Worm (Caenorhabditis elegans) whole organism, young adult: ENCODE data around the gene acr-2.
A peak's percentile ranks its signal among the peaks of the same experiment; 100 is the strongest.

Source experiments
- B0019.2 ChIP-seq: fragments of 200-800 bp; sonication (Bioruptor generic); conservative IDR thresholded peaks from 2 replicates; pipeline ENCODE4 v1.3.6; 2022; ENCODE audit warnings: missing genetic modification reagents, missing genetic modification characterization, missing compliant biosample characterization
- B0336.3 ChIP-seq: fragments of 200-800 bp; sonication (Bioruptor generic); IDR thresholded peaks from 2 replicates; pipeline ENCODE4 v1.3.6; 2022; ENCODE audit warnings: missing genetic modification characterization, missing compliant biosample characterization
- C06A6.2 ChIP-seq: fragments of 200-800 bp; sonication (Bioruptor generic); conservative IDR thresholded peaks from 2 replicates; pipeline ENCODE4 v1.3.6; 2022; ENCODE audit warnings: missing genetic modification characterization, missing compliant biosample characterization
- C17E4.6 ChIP-seq: fragments of 200-800 bp; sonication (Bioruptor generic); IDR thresholded peaks from 2 replicates; pipeline ENCODE4 v1.3.6; 2022; ENCODE audit warnings: missing genetic modification reagents, missing genetic modification characterization, missing compliant biosample characterization
- D2030.7 ChIP-seq: fragments of 200-800 bp; sonication (Bioruptor generic); IDR thresholded peaks from 2 replicates; pipeline ENCODE4 v1.3.6; 2022; ENCODE audit warnings: missing genetic modification reagents, missing genetic modification characterization, missing compliant biosample characterization
- F39B2.1 ChIP-seq: fragments of 200-800 bp; sonication (Bioruptor generic); IDR thresholded peaks from 2 replicates; pipeline ENCODE4 v1.3.6; 2022; ENCODE audit warnings: missing genetic modification reagents, missing genetic modification characterization, missing compliant biosample characterization
- F57A8.1 ChIP-seq: fragments of 200-800 bp; sonication (Bioruptor generic); optimal IDR thresholded peaks from 2 replicates; lab custom pipeline; 2018; ENCODE audit warnings: mild to moderate bottlenecking, missing genetic modification characterization, moderate library complexity, missing compliant biosample characterization
- K11D2.4 ChIP-seq: fragments of 200-800 bp; sonication (Bioruptor generic); IDR thresholded peaks from 2 replicates; pipeline ENCODE4 v1.3.6; 2022; ENCODE audit warnings: missing genetic modification reagents, missing genetic modification characterization, missing compliant biosample characterization
- Y53F4B.3 ChIP-seq: fragments of 200-800 bp; sonication (Bioruptor generic); IDR thresholded peaks from 2 replicates; pipeline ENCODE4 v1.3.6; 2022; ENCODE audit warnings: missing genetic modification reagents, missing genetic modification characterization, missing compliant biosample characterization
- Y56A3A.18 ChIP-seq: fragments of 200-800 bp; sonication (Bioruptor generic); IDR thresholded peaks from 2 replicates; pipeline ENCODE4 v1.3.6; 2022; ENCODE audit warnings: missing genetic modification reagents, missing genetic modification characterization, missing compliant biosample characterization
- Y79H2A.3 ChIP-seq: fragments of 200-800 bp; sonication (Bioruptor generic); conservative IDR thresholded peaks from 2 replicates; pipeline ENCODE4 v1.3.6; 2022; ENCODE audit warnings: missing genetic modification reagents, missing genetic modification characterization, missing compliant biosample characterization
- Y95B8A.8 ChIP-seq: fragments of 200-800 bp; sonication (Bioruptor generic); IDR thresholded peaks from 2 replicates; pipeline ENCODE4 v1.3.6; 2022; ENCODE audit warnings: missing genetic modification reagents, missing genetic modification characterization, missing compliant biosample characterization
- ZK185.1 ChIP-seq: sonication (generic microtip); optimal IDR thresholded peaks from 2 replicates; lab custom pipeline; 2016; ENCODE audit warnings: mild to moderate bottlenecking, missing genetic modification characterization, missing compliant biosample characterization; ENCODE audit not compliant: poor library complexity, severe bottlenecking
- ama-1 ChIP-seq, 3 experiments: fragments of 150-350 bp in 1 of 3; sonication (generic microtip) in 2 of 3; optimal IDR thresholded peaks; 2 replicates each; lab custom pipeline; 2014 to 2018; ENCODE audit warnings: missing biosample characterization in 2 of 3, missing genetic modification characterization in 2 of 3, missing genetic modification reagents in 2 of 3
- atf-7 ChIP-seq: sonication (generic microtip); optimal IDR thresholded peaks from 2 replicates; lab custom pipeline; 2017; ENCODE audit warnings: mild to moderate bottlenecking, missing genetic modification characterization, missing compliant biosample characterization
- attf-5 ChIP-seq: fragments of 200-800 bp; sonication (Bioruptor generic); optimal IDR thresholded peaks from 2 replicates; lab custom pipeline; 2018; ENCODE audit warnings: mild to moderate bottlenecking, missing genetic modification characterization, missing compliant biosample characterization
- bed-1 ChIP-seq: fragments of 200-800 bp; sonication (Bioruptor generic); IDR thresholded peaks from 2 replicates; pipeline ENCODE4 v1.3.6; 2022; ENCODE audit warnings: missing genetic modification reagents, missing genetic modification characterization, missing compliant biosample characterization
- cebp-1 ChIP-seq, 2 experiments: fragments of 200-800 bp in 1 of 2; sonication (Bioruptor generic) in 1 of 2; sonication (generic microtip) in 1 of 2; IDR thresholded peaks in 1 of 2; optimal IDR thresholded peaks in 1 of 2; 2 replicates each; pipeline versions ENCODE4 v1.3.6 to Lab custom; 2017 to 2022; ENCODE audit warnings: missing compliant biosample characterization in 2 of 2, missing genetic modification characterization in 2 of 2, mild to moderate bottlenecking in 1 of 2, missing genetic modification reagents in 1 of 2, moderate library complexity in 1 of 2
- cebp-2 ChIP-seq: fragments of 200-800 bp; sonication (Bioruptor generic); IDR thresholded peaks from 2 replicates; pipeline ENCODE4 v1.3.6; 2022; ENCODE audit warnings: missing genetic modification characterization, missing compliant biosample characterization
- ceh-40 ChIP-seq: fragments of 200-800 bp; sonication (Bioruptor generic); IDR thresholded peaks from 2 replicates; pipeline ENCODE4 v1.3.6; 2022; ENCODE audit warnings: missing genetic modification characterization, missing compliant biosample characterization
- ceh-79 ChIP-seq: sonication (generic microtip); optimal IDR thresholded peaks from 2 replicates; lab custom pipeline; 2017; ENCODE audit warnings: mild to moderate bottlenecking, missing genetic modification characterization, missing compliant biosample characterization
- ceh-91 ChIP-seq: fragments of 200-800 bp; sonication (Bioruptor generic); IDR thresholded peaks from 2 replicates; pipeline ENCODE4 v1.3.6; 2022; ENCODE audit warnings: missing genetic modification reagents, missing genetic modification characterization, missing compliant biosample characterization
- dox-1 ChIP-seq: fragments of 200-800 bp; sonication (Bioruptor generic); IDR thresholded peaks from 2 replicates; pipeline ENCODE4 v1.3.6; 2022; ENCODE audit warnings: missing genetic modification reagents, missing genetic modification characterization, missing compliant biosample characterization
- dpff-1 ChIP-seq: sonication (generic microtip); optimal IDR thresholded peaks from 2 replicates; lab custom pipeline; 2017; ENCODE audit warnings: mild to moderate bottlenecking, missing genetic modification characterization, missing compliant biosample characterization
- egl-44 ChIP-seq: fragments of 200-800 bp; sonication (Bioruptor generic); IDR thresholded peaks from 2 replicates; pipeline ENCODE4 v1.3.6; 2022; ENCODE audit warnings: missing genetic modification reagents, missing genetic modification characterization, missing compliant biosample characterization
- egrh-3 ChIP-seq: fragments of 200-800 bp; sonication (Bioruptor generic); IDR thresholded peaks from 2 replicates; pipeline ENCODE4 v1.3.6; 2022; ENCODE audit warnings: missing genetic modification reagents, missing genetic modification characterization, missing compliant biosample characterization
- ekl-4 ChIP-seq: fragments of 200-800 bp; sonication (Bioruptor generic); IDR thresholded peaks from 2 replicates; pipeline ENCODE4 v1.3.6; 2022; ENCODE audit warnings: missing genetic modification reagents, missing genetic modification characterization, missing compliant biosample characterization
- fkh-3 ChIP-seq: sonication (generic microtip); optimal IDR thresholded peaks from 2 replicates; lab custom pipeline; 2016; ENCODE audit warnings: mild to moderate bottlenecking, missing genetic modification characterization, missing compliant biosample characterization
- hlh-12 ChIP-seq: sonication (generic microtip); optimal IDR thresholded peaks from 2 replicates; lab custom pipeline; 2016; ENCODE audit warnings: missing genetic modification characterization, missing compliant biosample characterization
- hrde-1 ChIP-seq: sonication (generic microtip); optimal IDR thresholded peaks from 2 replicates; lab custom pipeline; 2016; ENCODE audit warnings: missing genetic modification characterization, mild to moderate bottlenecking, missing compliant biosample characterization, moderate library complexity, missing genotype, missing genetic modification reagents, borderline replicate concordance
- lag-1 ChIP-seq: fragments of 200-800 bp; sonication (Bioruptor generic); IDR thresholded peaks from 2 replicates; pipeline ENCODE4 v1.3.6; 2022; ENCODE audit warnings: missing genetic modification reagents, missing genetic modification characterization, missing compliant biosample characterization
- let-526 ChIP-seq: fragments of 200-800 bp; sonication (Bioruptor generic); IDR thresholded peaks from 2 replicates; pipeline ENCODE4 v1.3.6; 2022; ENCODE audit warnings: missing genetic modification reagents, missing genetic modification characterization, missing compliant biosample characterization
- lin-35 ChIP-seq, 3 experiments: fragments of 150-350 bp in 2 of 3; sonication (generic microtip) in 1 of 3; optimal IDR thresholded peaks; 2 replicates each; lab custom pipeline; 2014 to 2018; ENCODE audit warnings: missing biosample characterization in 3 of 3, missing genetic modification characterization in 3 of 3, missing genetic modification reagents in 3 of 3
- lin-40 ChIP-seq: sonication (generic microtip); optimal IDR thresholded peaks from 2 replicates; lab custom pipeline; 2016; ENCODE audit warnings: missing genetic modification characterization, mild to moderate bottlenecking, missing compliant biosample characterization, missing genotype, missing genetic modification reagents
- lin-54 ChIP-seq: fragments of 200-800 bp; sonication (Bioruptor generic); optimal IDR thresholded peaks from 2 replicates; lab custom pipeline; 2018; ENCODE audit warnings: mild to moderate bottlenecking, missing genetic modification characterization, missing compliant biosample characterization
- lir-1 ChIP-seq: fragments of 200-800 bp; sonication (Bioruptor generic); conservative IDR thresholded peaks from 2 replicates; pipeline ENCODE4 v1.3.6; 2022; ENCODE audit warnings: missing genetic modification reagents, missing genetic modification characterization, missing compliant biosample characterization
- madf-10 ChIP-seq: sonication (generic microtip); optimal IDR thresholded peaks from 2 replicates; lab custom pipeline; 2016; ENCODE audit warnings: mild to moderate bottlenecking, missing genetic modification characterization, missing compliant biosample characterization
- mcd-1 ChIP-seq: fragments of 200-800 bp; sonication (Bioruptor generic); IDR thresholded peaks from 2 replicates; pipeline ENCODE4 v1.3.6; 2022; ENCODE audit warnings: missing genetic modification reagents, missing genetic modification characterization, missing compliant biosample characterization
- nfya-1 ChIP-seq: sonication (generic microtip); optimal IDR thresholded peaks from 2 replicates; lab custom pipeline; 2017; ENCODE audit warnings: antibody characterized with exemption, missing compliant biosample characterization, missing genetic modification characterization, borderline replicate concordance; ENCODE audit not compliant: insufficient read depth
- sdz-38 ChIP-seq: sonication (generic microtip); optimal IDR thresholded peaks from 2 replicates; lab custom pipeline; 2016; ENCODE audit warnings: missing genotype, missing genetic modification characterization, missing compliant biosample characterization
- snpc-3.4 ChIP-seq: sonication (generic microtip); optimal IDR thresholded peaks from 2 replicates; lab custom pipeline; 2017; ENCODE audit warnings: missing genetic modification characterization, mild to moderate bottlenecking, missing compliant biosample characterization, antibody characterized with exemption, moderate library complexity, missing genotype, missing genetic modification reagents
- zfh-2 ChIP-seq: fragments of 200-800 bp; sonication (Bioruptor generic); conservative IDR thresholded peaks from 2 replicates; pipeline ENCODE4 v1.3.6; 2022; ENCODE audit warnings: missing genetic modification reagents, missing genetic modification characterization, missing compliant biosample characterization
- zim-3 ChIP-seq: sonication (generic microtip); optimal IDR thresholded peaks from 2 replicates; lab custom pipeline; 2017; ENCODE audit warnings: mild to moderate bottlenecking, missing genetic modification characterization, moderate library complexity, missing compliant biosample characterization
- ztf-22 ChIP-seq: fragments of 200-800 bp; sonication (Bioruptor generic); optimal IDR thresholded peaks from 2 replicates; lab custom pipeline; 2018; ENCODE audit warnings: mild to moderate bottlenecking, missing genetic modification characterization, moderate library complexity, missing compliant biosample characterization
- ztf-26 ChIP-seq: sonication (generic microtip); optimal IDR thresholded peaks from 2 replicates; lab custom pipeline; 2017; ENCODE audit warnings: missing genetic modification characterization, missing compliant biosample characterization
- ztf-3 ChIP-seq: fragments of 200-800 bp; sonication (Bioruptor generic); optimal IDR thresholded peaks from 2 replicates; lab custom pipeline; 2018; ENCODE audit warnings: mild to moderate bottlenecking, missing genetic modification characterization, missing compliant biosample characterization

acr-2 gene

DNA sequence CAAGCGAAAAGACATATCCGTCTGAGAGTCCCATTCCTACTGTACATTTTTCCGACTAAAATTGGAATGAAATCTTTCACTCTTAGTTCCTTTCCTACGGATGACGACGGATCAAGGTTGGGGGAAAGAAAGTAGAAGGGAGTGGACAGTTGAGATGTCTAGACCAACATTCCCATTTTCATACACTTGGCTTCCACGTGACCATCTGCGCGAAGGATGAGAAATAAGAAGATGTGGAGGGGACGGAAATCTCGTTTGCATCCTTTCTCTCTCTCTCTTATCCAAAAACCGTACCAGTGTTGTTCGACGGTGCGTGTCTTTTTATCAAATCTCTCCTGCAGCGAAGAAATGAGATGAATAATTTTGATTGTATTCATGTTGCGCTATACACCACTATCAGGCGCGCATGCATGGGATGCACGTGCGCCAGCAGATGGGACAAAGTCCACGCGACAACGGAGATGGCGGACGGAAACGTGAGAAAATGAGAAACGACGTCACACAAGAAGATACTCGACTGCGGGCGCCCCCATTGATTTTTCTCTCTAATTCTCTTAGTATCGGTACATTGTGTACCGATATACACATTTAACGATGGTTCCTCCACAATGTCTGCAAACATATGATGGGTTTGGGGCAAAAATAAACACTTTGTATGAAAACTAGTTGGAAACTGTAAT is 35.1 kb downstream of the acr-2 start (continued):
- TF ChIP-seq zfh-2 (GFP tag; lab: Robert Waterston, UW), result peak; percentile 76; the same call in 1 of the 2 replicates
- TF ChIP-seq ama-1 (optimal IDR thresholded peaks at IDR 0.05; lab: Kevin White, UChicago), result peak; percentile 11
- TF ChIP-seq ama-1 (GFP tag; optimal IDR thresholded peaks at IDR 0.05; lab: Kevin White, UChicago), result no peak
- TF ChIP-seq ztf-26 (tag; lab: Kevin White, UChicago), result peak; percentile 88
- 0 out of 2 replicates have a peak, but pooled peaks have one; percentile 38 for TF ChIP-seq Y79H2A.3 (GFP tag; lab: Robert Waterston, UW)
- TF ChIP-seq nfya-1 (tag; lab: Kevin White, UChicago), result no peak
- no peak for TF ChIP-seq ceh-91
- TF ChIP-seq snpc-3.4 (tag; lab: Kevin White, UChicago), result no peak
- peak; percentile 90; the same call in 1 of the 2 replicates for TF ChIP-seq K11D2.4 (GFP tag; lab: Robert Waterston, UW)
- TF ChIP-seq egl-44 (GFP tag; lab: Robert Waterston, UW), result peak; percentile 64; the same call in 1 of the 2 replicates
- TF ChIP-seq D2030.7, result no peak
- peak; percentile 92 for TF ChIP-seq lin-40 (tag; lab: Kevin White, UChicago)
- peak; percentile 58 for TF ChIP-seq mcd-1 (GFP tag; lab: Robert Waterston, UW)
- TF ChIP-seq egrh-3 (GFP tag; lab: Robert Waterston, UW), result no peak
- TF ChIP-seq let-526 (GFP tag; lab: Robert Waterston, UW), result peak; percentile 90; the same call in 1 of the 2 replicates
- 0 out of 2 replicates have a peak, but pooled peaks have one; percentile 23 for TF ChIP-seq C17E4.6 (GFP tag; lab: Robert Waterston, UW)
- TF ChIP-seq ztf-3 (GFP tag; lab: Kevin White, UChicago), result peak; percentile 20
- TF ChIP-seq dpff-1 (tag; lab: Kevin White, UChicago), result no peak
- TF ChIP-seq lir-1 (GFP tag; lab: Robert Waterston, UW), result peak; percentile 61
- TF ChIP-seq Y95B8A.8 (GFP tag; lab: Robert Waterston, UW), result 0 out of 2 replicates have a peak, but pooled peaks have one; percentile 36
- peak; percentile 89 for TF ChIP-seq ztf-22 (GFP tag; lab: Kevin White, UChicago)
- TF ChIP-seq F57A8.1 (GFP tag; lab: Kevin White, UChicago), result no peak
- TF ChIP-seq B0019.2, result no peak
- no peak for TF ChIP-seq sdz-38 (tag; lab: Kevin White, UChicago)
- no peak for TF ChIP-seq hlh-12 (tag; lab: Kevin White, UChicago)
- peak; percentile 82 for TF ChIP-seq B0336.3
- TF ChIP-seq Y56A3A.18, result no peak
- no peak for TF ChIP-seq hrde-1 (tag; lab: Kevin White, UChicago)
- no peak for TF ChIP-seq fkh-3 (tag; lab: Kevin White, UChicago)
- peak in 1 of 3 experiments; percentile 63 for TF ChIP-seq lin-35 (GFP tag; optimal IDR thresholded peaks at IDR 0.05; lab: Kevin White, UChicago)
- peak; percentile 87 for TF ChIP-seq C06A6.2 (GFP tag; lab: Robert Waterston, UW)
- TF ChIP-seq ZK185.1 (tag; lab: Kevin White, UChicago), result peak; percentile 62
- TF ChIP-seq Y53F4B.3 (GFP tag; lab: Robert Waterston, UW), result no peak
- peak; percentile 25 for TF ChIP-seq lin-54 (GFP tag; lab: Kevin White, UChicago)
- TF ChIP-seq dox-1 (GFP tag; lab: Robert Waterston, UW), result peak; percentile 81
- peak; percentile 79 for TF ChIP-seq madf-10 (tag; lab: Kevin White, UChicago)
- peak; percentile 69 for TF ChIP-seq ekl-4
- TF ChIP-seq cebp-2 (GFP tag; lab: Robert Waterston, UW), result no peak
- TF ChIP-seq bed-1, result no peak
- no peak for TF ChIP-seq ceh-40 (GFP tag; lab: Robert Waterston, UW)
- no peak for TF ChIP-seq F39B2.1 (GFP tag; lab: Robert Waterston, UW)
- TF ChIP-seq cebp-1 (GFP tag; IDR thresholded peaks at IDR 0.05; lab: Robert Waterston, UW), result no peak
- peak; percentile 85 for TF ChIP-seq cebp-1 (tag; optimal IDR thresholded peaks at IDR 0.05; lab: Kevin White, UChicago)
- peak; percentile 17; the same call in 1 of the 2 replicates for TF ChIP-seq lag-1
- no peak for TF ChIP-seq zim-3 (tag; lab: Kevin White, UChicago)
- TF ChIP-seq ceh-79 (tag; lab: Kevin White, UChicago), result no peak
- TF ChIP-seq attf-5 (GFP tag; lab: Kevin White, UChicago), result peak; percentile 71
- TF ChIP-seq atf-7 (tag; lab: Kevin White, UChicago), result peak; percentile 96
